Worm (Caenorhabditis elegans) whole organism, L1 larva: ENCODE data around the gene hot-1.

Experiments used
- egl-27 ChIP-seq, 2 experiments: fragments of 150-350 bp in 1 of 2; sonication (generic microtip); optimal IDR thresholded peaks; 3 replicates each; lab custom pipeline; 2017 to 2018; ENCODE audit warnings: missing biosample characterization in 2 of 2, missing genetic modification characterization in 2 of 2, missing genetic modification reagents in 2 of 2
- lin-35 ChIP-seq, 2 experiments: fragments of 150-350 bp; optimal IDR thresholded peaks; 2 replicates each; lab custom pipeline; 2014; ENCODE audit warnings: missing biosample characterization in 2 of 2, missing genetic modification characterization in 2 of 2, missing genetic modification reagents in 2 of 2
- mef-2 ChIP-seq: fragments of 150-350 bp; optimal IDR thresholded peaks from 2 replicates; lab custom pipeline; 2014; ENCODE audit warnings: missing biosample characterization, missing genetic modification characterization

DNA sequence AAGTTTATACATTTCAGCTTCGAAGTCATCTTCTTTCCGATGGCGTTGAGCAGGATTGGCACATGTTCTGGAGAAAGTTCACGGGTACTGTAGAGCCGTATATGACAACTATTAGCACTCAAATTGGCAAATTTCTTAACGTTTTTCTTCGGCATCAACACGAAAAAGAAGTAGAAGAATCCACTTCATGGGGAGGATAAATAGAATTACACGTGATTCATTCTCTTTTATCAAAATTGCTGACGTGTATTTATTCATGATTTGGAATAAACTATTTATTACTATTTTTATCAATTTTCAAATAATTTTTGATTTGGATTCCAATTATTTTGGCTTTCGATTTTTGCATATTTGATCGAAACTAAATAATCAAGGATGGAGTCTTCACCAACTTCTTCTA, 44.8 kb downstream of the hot-1 start, which contains the start of gene C47E8.1:
- TF ChIP-seq lin-35 (GFP tag; optimal IDR thresholded peaks at IDR 0.05; lab: Kevin White, UChicago) (no peak), mef-2 (tag; lab: Kevin White, UChicago) (no peak), egl-27 (tag; optimal IDR thresholded peaks at IDR 0.05; lab: Kevin White, UChicago) (no peak)
